Fruit fly (Drosophila melanogaster) whole organism, embryonic: ENCODE measurements around the gene Gfat2.

ENCODE experiments used
- BtbVII ChIP-seq: fragments of 200-800 bp; sonication (Bioruptor generic); optimal IDR thresholded peaks from 3 replicates; lab custom pipeline; 2017; ENCODE audit warnings: missing biosample characterization, mild to moderate bottlenecking, missing genetic modification characterization
- CG10274 ChIP-seq: fragments of 200-800 bp; sonication (Bioruptor generic); optimal IDR thresholded peaks from 3 replicates; lab custom pipeline; 2017; ENCODE audit warnings: missing biosample characterization, mild to moderate bottlenecking, missing genetic modification characterization
- CG10543 ChIP-seq: fragments of 200-800 bp; sonication (Bioruptor generic); optimal IDR thresholded peaks from 3 replicates; lab custom pipeline; 2017; ENCODE audit warnings: missing biosample characterization, mild to moderate bottlenecking, missing genetic modification characterization, moderate library complexity
- CG11093 ChIP-seq: fragments of 200-800 bp; sonication (Bioruptor generic); IDR thresholded peaks from 3 replicates; pipeline ENCODE4 v1.3.6; 2022; ENCODE audit warnings: missing biosample characterization, missing genetic modification characterization
- CG12391 ChIP-seq: fragments of 200-800 bp; sonication (Bioruptor generic); optimal IDR thresholded peaks from 3 replicates; lab custom pipeline; 2018; ENCODE audit warnings: missing biosample characterization, mild to moderate bottlenecking, missing genetic modification characterization, moderate library complexity
- CG12769 ChIP-seq: fragments of 200-800 bp; sonication (Bioruptor generic); optimal IDR thresholded peaks from 2 replicates; lab custom pipeline; 2019; ENCODE audit warnings: missing biosample characterization, mild to moderate bottlenecking, missing genetic modification characterization, moderate library complexity
- CG13123 ChIP-seq: fragments of 200-800 bp; sonication (Bioruptor generic); optimal IDR thresholded peaks from 2 replicates; lab custom pipeline; 2016; ENCODE audit warnings: missing biosample characterization, missing genetic modification characterization
- CG18262 ChIP-seq: fragments of 200-800 bp; optimal IDR thresholded peaks from 3 replicates; lab custom pipeline; 2019; ENCODE audit warnings: missing biosample characterization, mild to moderate bottlenecking, missing genetic modification characterization, moderate library complexity
- CG18599 ChIP-seq: fragments of 200-800 bp; sonication (Bioruptor generic); optimal IDR thresholded peaks from 3 replicates; lab custom pipeline; 2017; ENCODE audit warnings: missing biosample characterization, missing genetic modification characterization, mild to moderate bottlenecking, moderate library complexity, missing genetic modification reagents
- CG2120 ChIP-seq: fragments of 200-800 bp; sonication (Bioruptor generic); optimal IDR thresholded peaks from 3 replicates; lab custom pipeline; 2016; ENCODE audit warnings: missing biosample characterization, missing genetic modification characterization
- CG31388 ChIP-seq: fragments of 200-800 bp; sonication (Bioruptor generic); optimal IDR thresholded peaks from 2 replicates; lab custom pipeline; 2016; ENCODE audit warnings: missing biosample characterization, missing genetic modification characterization
- CG3281 ChIP-seq: fragments of 200-800 bp; sonication (Bioruptor generic); optimal IDR thresholded peaks from 3 replicates; lab custom pipeline; 2017; ENCODE audit warnings: missing biosample characterization, mild to moderate bottlenecking, missing genetic modification characterization
- CG34376 ChIP-seq: fragments of 200-800 bp; sonication (Bioruptor generic); optimal IDR thresholded peaks from 2 replicates; lab custom pipeline; 2018; ENCODE audit warnings: missing biosample characterization, mild to moderate bottlenecking, missing genetic modification characterization
- CG34422 ChIP-seq: fragments of 200-800 bp; sonication (Bioruptor generic); IDR thresholded peaks from 3 replicates; pipeline ENCODE4 v1.3.6; 2022; ENCODE audit warnings: missing biosample characterization, missing genetic modification characterization
- CG4404 ChIP-seq: fragments of 200-800 bp; sonication (Bioruptor generic); IDR thresholded peaks from 2 replicates; pipeline ENCODE4 v1.3.6; 2022; ENCODE audit warnings: missing biosample characterization, missing genetic modification characterization
- CG7372 ChIP-seq: fragments of 200-800 bp; sonication (Bioruptor generic); IDR thresholded peaks from 2 replicates; pipeline ENCODE4 v1.3.6; 2022; ENCODE audit warnings: missing biosample characterization, missing genetic modification characterization
- CG7928 ChIP-seq: fragments of 200-800 bp; sonication (Bioruptor generic); optimal IDR thresholded peaks from 2 replicates; lab custom pipeline; 2017; ENCODE audit warnings: missing biosample characterization, mild to moderate bottlenecking, missing genetic modification characterization
- CG8089 ChIP-seq: fragments of 200-800 bp; sonication (Bioruptor generic); optimal IDR thresholded peaks from 3 replicates; lab custom pipeline; 2016; ENCODE audit warnings: missing biosample characterization, missing genetic modification characterization
- Dbx ChIP-seq: fragments of 200-800 bp; sonication (Bioruptor generic); IDR thresholded peaks from 3 replicates; pipeline ENCODE4 v1.3.6; 2022; ENCODE audit warnings: missing biosample characterization, missing genetic modification characterization
- Deaf1 ChIP-seq: fragments of 200-800 bp; optimal IDR thresholded peaks from 3 replicates; lab custom pipeline; 2019; ENCODE audit warnings: missing biosample characterization, mild to moderate bottlenecking, missing genetic modification characterization, moderate library complexity
- Dll ChIP-seq: fragments of 200-800 bp; sonication (Bioruptor generic); IDR thresholded peaks from 4 replicates; pipeline ENCODE4 v1.3.6; 2022; ENCODE audit warnings: missing biosample characterization, missing genetic modification characterization; ENCODE audit not compliant: partially characterized antibody
- Dp ChIP-seq: fragments of 200-800 bp; sonication (Bioruptor generic); optimal IDR thresholded peaks from 2 replicates; lab custom pipeline; 2018; ENCODE audit warnings: missing biosample characterization, mild to moderate bottlenecking, missing genetic modification characterization, moderate library complexity
- Dref ChIP-seq: fragments of 200-800 bp; sonication (Bioruptor generic); IDR thresholded peaks from 2 replicates; pipeline ENCODE4 v1.3.6; 2022; ENCODE audit warnings: missing biosample characterization, missing genetic modification characterization
- E2f2 ChIP-seq: fragments of 200-800 bp; sonication (Bioruptor generic); IDR thresholded peaks from 2 replicates; pipeline ENCODE4 v1.3.6; 2022; ENCODE audit warnings: missing biosample characterization, missing genetic modification characterization
- Eip74EF ChIP-seq, 2 experiments: fragments of 200-800 bp in 1 of 2; fragments of >200 bp in 1 of 2; sonication (Bioruptor generic) in 1 of 2; optimal IDR thresholded peaks; 2 replicates each; lab custom pipeline; 2017 to 2019; ENCODE audit warnings: missing biosample characterization in 2 of 2, missing genetic modification characterization in 2 of 2, mild to moderate bottlenecking in 1 of 2, moderate library complexity in 1 of 2
- NC2β ChIP-seq: fragments of 200-800 bp; sonication (Bioruptor generic); optimal IDR thresholded peaks from 2 replicates; lab custom pipeline; 2016; ENCODE audit warnings: missing biosample characterization, missing genetic modification characterization
- Pdp1 ChIP-seq, 2 experiments: fragments of 200-800 bp; sonication (Bioruptor generic); optimal IDR thresholded peaks; 3 replicates each; lab custom pipeline; 2016; ENCODE audit warnings: missing biosample characterization in 2 of 2, missing genetic modification characterization in 2 of 2, mild to moderate bottlenecking in 1 of 2, moderate library complexity in 1 of 2
- Ravus ChIP-seq: fragments of 200-800 bp; sonication (Bioruptor generic); IDR thresholded peaks from 2 replicates; pipeline ENCODE4 v1.3.6; 2022; ENCODE audit warnings: missing biosample characterization, missing genetic modification characterization
- Vsx1 ChIP-seq: fragments of 200-800 bp; sonication (Bioruptor generic); optimal IDR thresholded peaks from 2 replicates; lab custom pipeline; 2017; ENCODE audit warnings: missing biosample characterization, mild to moderate bottlenecking, missing genetic modification characterization, missing genetic modification reagents
- crc ChIP-seq: fragments of 200-800 bp; sonication (Bioruptor generic); optimal IDR thresholded peaks from 2 replicates; lab custom pipeline; 2016; ENCODE audit warnings: missing biosample characterization, missing genetic modification characterization
- cwo ChIP-seq: fragments of 200-800 bp; sonication (Bioruptor generic); optimal IDR thresholded peaks from 3 replicates; lab custom pipeline; 2017; ENCODE audit warnings: missing biosample characterization, missing genetic modification characterization, mild to moderate bottlenecking, moderate library complexity, missing genetic modification reagents
- gro ChIP-seq: fragments of 200-800 bp; sonication (Bioruptor generic); optimal IDR thresholded peaks from 2 replicates; lab custom pipeline; 2016; ENCODE audit warnings: missing biosample characterization, missing genetic modification characterization
- her ChIP-seq: fragments of 200-800 bp; sonication (Bioruptor generic); optimal IDR thresholded peaks from 2 replicates; lab custom pipeline; 2016; ENCODE audit warnings: missing biosample characterization, missing genetic modification characterization
- inv ChIP-seq: fragments of 200-800 bp; sonication (Bioruptor generic); IDR thresholded peaks from 2 replicates; pipeline ENCODE4 v1.3.6; 2022; ENCODE audit warnings: missing biosample characterization, missing genetic modification characterization; ENCODE audit not compliant: partially characterized antibody
- kni ChIP-seq: fragments of 200-800 bp; sonication (Bioruptor generic); optimal IDR thresholded peaks from 3 replicates; lab custom pipeline; 2017; ENCODE audit warnings: mild to moderate bottlenecking, missing biosample characterization, missing genetic modification reagents, missing genetic modification characterization
- lab ChIP-seq: fragments of 200-800 bp; sonication (Bioruptor generic); optimal IDR thresholded peaks from 3 replicates; lab custom pipeline; 2017; ENCODE audit warnings: missing biosample characterization, missing genetic modification characterization, mild to moderate bottlenecking, moderate library complexity, missing genetic modification reagents
- mam ChIP-seq: fragments of 200-800 bp; sonication (Bioruptor generic); optimal IDR thresholded peaks from 3 replicates; lab custom pipeline; 2016; ENCODE audit warnings: missing biosample characterization, missing genetic modification characterization
- nau ChIP-seq: fragments of 200-800 bp; sonication (Bioruptor generic); optimal IDR thresholded peaks from 3 replicates; lab custom pipeline; 2017; ENCODE audit warnings: missing biosample characterization, mild to moderate bottlenecking, missing genetic modification characterization, missing genetic modification reagents
- pzg ChIP-seq: fragments of 200-800 bp; sonication (Bioruptor generic); optimal IDR thresholded peaks from 3 replicates; lab custom pipeline; 2018; ENCODE audit warnings: missing biosample characterization, mild to moderate bottlenecking, missing genetic modification characterization, moderate library complexity
- row ChIP-seq: fragments of 200-800 bp; sonication (Bioruptor generic); IDR thresholded peaks from 3 replicates; pipeline ENCODE4 v1.3.6; 2022; ENCODE audit warnings: missing biosample characterization, missing genetic modification characterization
- sd ChIP-seq: fragments of 200-800 bp; sonication (Bioruptor generic); optimal IDR thresholded peaks from 3 replicates; lab custom pipeline; 2018; ENCODE audit warnings: missing biosample characterization, mild to moderate bottlenecking, missing genetic modification characterization, moderate library complexity
- sima ChIP-seq: fragments of 200-800 bp; sonication (Bioruptor generic); optimal IDR thresholded peaks from 2 replicates; lab custom pipeline; 2016; ENCODE audit warnings: missing biosample characterization, missing genetic modification characterization
- sna ChIP-seq: fragments of 200-800 bp; sonication (Bioruptor generic); IDR thresholded peaks from 2 replicates; pipeline ENCODE4 v1.3.6; 2022; ENCODE audit warnings: missing biosample characterization, missing genetic modification characterization; ENCODE audit not compliant: partially characterized antibody
- sob ChIP-seq: fragments of 200-800 bp; sonication (Bioruptor generic); IDR thresholded peaks from 2 replicates; pipeline ENCODE4 v1.3.6; 2022; ENCODE audit warnings: missing biosample characterization, missing genetic modification characterization
- unc-4 ChIP-seq: fragments of 200-800 bp; sonication (Bioruptor generic); IDR thresholded peaks from 2 replicates; pipeline ENCODE4 v1.3.6; 2022; ENCODE audit warnings: missing biosample characterization, missing genetic modification characterization; ENCODE audit not compliant: partially characterized antibody
- zen2 ChIP-seq: fragments of 200-800 bp; sonication (Bioruptor generic); IDR thresholded peaks from 3 replicates; pipeline ENCODE4 v1.3.6; 2022; ENCODE audit warnings: missing biosample characterization, missing genetic modification characterization; ENCODE audit not compliant: partially characterized antibody

The Gfat2 gene

dm6 chr3R:28330266-28331125, 9.1 kb downstream of the Gfat2 start (continued):
- TF ChIP-seq gro (GFP tag; lab: Kevin White, UChicago) (peak; percentile 6), mam (GFP tag; lab: Kevin White, UChicago) (no peak), CG3281 (GFP tag; lab: Kevin White, UChicago) (peak; percentile 33), Vsx1 (GFP tag; lab: Kevin White, UChicago) (no peak), Ravus (GFP tag; lab: Robert Waterston, UW) (no peak), CG34376 (GFP tag; lab: Kevin White, UChicago) (peak; percentile 85), CG31388 (GFP tag; lab: Kevin White, UChicago) (no peak), row (GFP tag; lab: Robert Waterston, UW) (0 out of 3 replicates have a peak, but pooled peaks have one; percentile 23), CG4404 (GFP tag; lab: Robert Waterston, UW) (no peak), Dbx (peak; percentile 33; the same call in 1 of the 3 replicates), CG34422 (peak; percentile 47; the same call in 1 of the 3 replicates), CG7928 (GFP tag; lab: Kevin White, UChicago) (peak; percentile 84), zen2 (GFP tag; lab: Robert Waterston, UW) (peak; percentile 47; the same call in 2 of the 3 replicates), CG10543 (GFP tag; lab: Kevin White, UChicago) (peak; percentile 75), Pdp1 (GFP tag; optimal IDR thresholded peaks at IDR 0.05; lab: Kevin White, UChicago) (peak in 1 of 2 experiments; percentile 50), cwo (GFP tag; lab: Kevin White, UChicago) (peak; percentile 96), CG11093 (GFP tag; lab: Robert Waterston, UW) (no peak), crc (no peak), her (peak; percentile 46), unc-4 (peak; percentile 24; the same call in 1 of the 2 replicates), CG7372 (no peak), sob (0 out of 2 replicates have a peak, but pooled peaks have one; percentile 27), kni (GFP tag; lab: Kevin White, UChicago) (peak; percentile 70), inv (GFP tag; lab: Robert Waterston, UW) (no peak), Dll (GFP tag; lab: Robert Waterston, UW) (peak; percentile 52; the same call in 1 of the 4 replicates), Eip74EF (GFP tag; optimal IDR thresholded peaks at IDR 0.05; lab: Kevin White, UChicago) (peak in 1 of 2 experiments; percentile 42), CG10274 (GFP tag; lab: Kevin White, UChicago) (no peak), NC2β (no peak), E2f2 (GFP tag; lab: Robert Waterston, UW) (peak; percentile 61), Deaf1 (tag; lab: Kevin White, UChicago) (peak; percentile 7), nau (GFP tag; lab: Kevin White, UChicago) (no peak), CG18599 (GFP tag; lab: Kevin White, UChicago) (peak; percentile 61), Dref (0 out of 2 replicates have a peak, but pooled peaks have one; percentile 21), CG12391 (tag; lab: Kevin White, UChicago) (no peak), CG12769 (tag; lab: Kevin White, UChicago) (peak; percentile 66), pzg (GFP tag; lab: Kevin White, UChicago) (peak; percentile 21), lab (GFP tag; lab: Kevin White, UChicago) (peak; percentile 30), Dp (GFP tag; lab: Kevin White, UChicago) (peak; percentile 33), CG13123 (GFP tag; lab: Kevin White, UChicago) (no peak), sima (GFP tag; lab: Kevin White, UChicago) (no peak), CG8089 (GFP tag; lab: Kevin White, UChicago) (no peak), BtbVII (peak; percentile 4), sna (peak; percentile 60; the same call in 1 of the 2 replicates), CG18262 (tag; lab: Kevin White, UChicago) (no peak), sd (tag; lab: Kevin White, UChicago) (peak; percentile 39), CG2120 (GFP tag; lab: Kevin White, UChicago) (peak; percentile 12)
